Worm (Caenorhabditis elegans) whole organism, late embryonic: ENCODE measurements around the gene polk-1.

ENCODE experiments used
- C38D4.7 ChIP-seq: fragments of 200-800 bp; sonication (Bioruptor generic); optimal IDR thresholded peaks from 2 replicates; lab custom pipeline; 2018; ENCODE audit warnings: mild to moderate bottlenecking, missing genetic modification characterization, moderate library complexity, missing compliant biosample characterization
- nfya-1 ChIP-seq: sonication (generic microtip); optimal IDR thresholded peaks from 2 replicates; lab custom pipeline; 2017; ENCODE audit warnings: missing genetic modification characterization, mild to moderate bottlenecking, missing compliant biosample characterization, antibody characterized with exemption, moderate library complexity
- sox-4 ChIP-seq: sonication (generic microtip); optimal IDR thresholded peaks from 2 replicates; lab custom pipeline; 2017; ENCODE audit warnings: mild to moderate bottlenecking, missing genetic modification characterization, inconsistent platforms, missing compliant biosample characterization

- no peak for TF ChIP-seq sox-4 (tag; lab: Kevin White, UChicago)
- TF ChIP-seq C38D4.7 (GFP tag; lab: Kevin White, UChicago), result no peak
- TF ChIP-seq nfya-1 (tag; lab: Kevin White, UChicago), result no peak
These were observed 23.8 kb upstream of the polk-1 start for ce11 chrIII:8652112-8652694.
